Worm (Caenorhabditis elegans) whole organism, L4/young adult: ENCODE measurements around the gene ZC196.5.

Source experiments
- W03F9.2 ChIP-seq: fragments of 150-350 bp; optimal IDR thresholded peaks from 2 replicates; lab custom pipeline; 2014; ENCODE audit warnings: missing biosample characterization, missing genetic modification characterization
- dao-5 ChIP-seq: sonication (generic microtip); optimal IDR thresholded peaks from 2 replicates; lab custom pipeline; 2016; ENCODE audit warnings: missing genotype, missing genetic modification characterization, moderate library complexity, missing compliant biosample characterization
- him-1 ChIP-seq: sonication (generic microtip); optimal IDR thresholded peaks from 2 replicates; lab custom pipeline; 2016; ENCODE audit warnings: missing genotype, missing genetic modification reagents, missing genetic modification characterization, missing compliant biosample characterization

DNA sequence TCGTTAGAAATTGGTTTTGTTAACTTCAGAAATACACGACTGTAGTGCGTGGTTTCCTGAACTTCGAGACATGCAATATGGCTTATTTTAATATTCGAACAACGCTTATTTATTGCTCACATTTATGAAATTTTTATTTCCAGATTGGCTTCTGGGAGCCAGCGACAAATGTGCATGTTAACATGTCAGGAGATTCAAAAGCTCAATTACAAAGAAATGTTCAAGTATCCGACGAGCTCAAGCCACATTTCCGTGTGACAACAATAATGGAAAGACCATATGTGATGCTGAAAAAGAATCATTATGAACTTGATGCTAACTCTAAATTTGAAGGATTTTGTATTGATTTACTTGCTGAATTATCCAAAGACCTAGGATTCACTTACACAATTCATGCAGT is 10.8 kb upstream of the ZC196.5 start:
- TF ChIP-seq him-1 (tag; lab: Kevin White, UChicago) = no peak
- no peak for TF ChIP-seq dao-5
- no peak for TF ChIP-seq W03F9.2 (tag; lab: Kevin White, UChicago)
